Fruit fly (Drosophila melanogaster): Measurements from ENCODE around the gene CG34166.
A peak's percentile ranks its signal among the peaks of the same experiment; 100 is the strongest.
"Not testable (repeated sequence)": the region's sequence is repeated elsewhere in the genome, so short reads cannot be mapped to it uniquely, and the experiment has no call there.

The CG34166 gene

dm6 chr2L:14742893-14743292, at the start of gene CG34166:
Gene CG34166, plus strand, starts transcription at chr2L:14743193.
- not testable (repeated sequence) for TF ChIP-seq Poxn (GFP tag; IDR thresholded peaks at IDR 0.05); unc-4 (GFP tag; IDR thresholded peaks at IDR 0.05; ENCODE audit: partially characterized antibody); Meics (GFP tag; optimal IDR thresholded peaks at IDR 0.05)

DNA sequence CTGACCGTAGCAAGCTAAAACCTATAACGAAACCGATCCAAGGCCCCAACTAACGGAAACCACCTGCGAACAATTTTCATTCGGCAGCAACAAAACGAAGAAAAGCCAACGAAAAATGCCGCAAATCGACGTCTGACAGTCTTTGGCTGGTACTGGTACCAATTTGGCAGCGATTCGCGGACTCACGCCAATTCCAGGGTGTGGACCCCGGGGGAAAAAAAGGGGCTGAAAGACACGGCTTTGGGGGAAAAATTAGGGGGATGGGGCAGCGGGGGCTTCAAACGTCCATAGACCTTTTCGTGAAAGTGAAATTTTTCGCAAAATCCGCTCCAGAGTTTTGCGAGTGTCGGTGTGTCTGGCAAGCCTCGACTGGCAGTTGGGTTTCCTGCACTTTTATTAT, 49.4 kb upstream of the CG34166 start:
- no peak for TF ChIP-seq CG10147 (GFP tag; optimal IDR thresholded peaks at IDR 0.05)
- no peak for TF ChIP-seq lbe (GFP tag; optimal IDR thresholded peaks at IDR 0.05)
- TF ChIP-seq gcm (GFP tag; optimal IDR thresholded peaks at IDR 0.05): no peak
- TF ChIP-seq CG8478 (optimal IDR thresholded peaks at IDR 0.05): no peak
- TF ChIP-seq Ravus (GFP tag; IDR thresholded peaks at IDR 0.05): no peak
- TF ChIP-seq az2 (GFP tag; optimal IDR thresholded peaks at IDR 0.05): no peak
- no peak for TF ChIP-seq CkIIα-i1 (GFP tag; IDR thresholded peaks at IDR 0.05)
- TF ChIP-seq jing (GFP tag; optimal IDR thresholded peaks at IDR 0.05): no peak
- TF ChIP-seq toy (GFP tag; IDR thresholded peaks at IDR 0.05): no peak
- no peak for TF ChIP-seq Dp (GFP tag; optimal IDR thresholded peaks at IDR 0.05)
- TF ChIP-seq Stat92E (GFP tag; optimal IDR thresholded peaks at IDR 0.05): no peak
- no peak for TF ChIP-seq lola (GFP tag; optimal IDR thresholded peaks at IDR 0.05)
- no peak for TF ChIP-seq BEAF-32 (GFP tag; optimal IDR thresholded peaks at IDR 0.05)
- TF ChIP-seq CG10565 (GFP tag; optimal IDR thresholded peaks at IDR 0.05): no peak
- no peak for TF ChIP-seq ap (GFP tag; IDR thresholded peaks at IDR 0.05)
- TF ChIP-seq wor (GFP tag; IDR thresholded peaks at IDR 0.05): no peak
- no peak for TF ChIP-seq Oaz (GFP tag; IDR thresholded peaks at IDR 0.05)
- no peak for TF ChIP-seq ham (GFP tag; IDR thresholded peaks at IDR 0.05)
- no peak for TF ChIP-seq scrt (GFP tag; optimal IDR thresholded peaks at IDR 0.05)
- TF ChIP-seq CG8089 (GFP tag; optimal IDR thresholded peaks at IDR 0.05): no peak

- TF ChIP-seq pan (optimal IDR thresholded peaks at IDR 0.05) (no peak), pan (GFP tag; optimal IDR thresholded peaks at IDR 0.05 in 1 of 2, IDR thresholded peaks at IDR 0.05 in 1 of 2) (no peak), Camta (GFP tag; optimal IDR thresholded peaks at IDR 0.05) (no peak), CG4707 (GFP tag; optimal IDR thresholded peaks at IDR 0.05) (peak; percentile 25), Lim3 (GFP tag; IDR thresholded peaks at IDR 0.05) (no peak), stc (GFP tag; IDR thresholded peaks at IDR 0.05) (peak; percentile 40; the same call in 1 of the 2 replicates), Nf-YB (GFP tag; optimal IDR thresholded peaks at IDR 0.05) (no peak), schlank (tag; optimal IDR thresholded peaks at IDR 0.05) (no peak), lbe (GFP tag; optimal IDR thresholded peaks at IDR 0.05) (no peak), CG16863 (GFP tag; optimal IDR thresholded peaks at IDR 0.05) (no peak), grau (tag; optimal IDR thresholded peaks at IDR 0.05) (peak; percentile 47), Fer1 (GFP tag; optimal IDR thresholded peaks at IDR 0.05) (peak; percentile 7), Sry-β (GFP tag; optimal IDR thresholded peaks at IDR 0.05) (no peak), CG1233 (GFP tag; optimal IDR thresholded peaks at IDR 0.05) (no peak), fd3F (GFP tag; optimal IDR thresholded peaks at IDR 0.05) (no peak), CkIIα-i1 (GFP tag; IDR thresholded peaks at IDR 0.05) (no peak), CG9727 (GFP tag; optimal IDR thresholded peaks at IDR 0.05) (no peak), Nf-YA (GFP tag; IDR thresholded peaks at IDR 0.05) (no peak), CG17385 (GFP tag; optimal IDR thresholded peaks at IDR 0.05) (no peak), pfk (GFP tag; optimal IDR thresholded peaks at IDR 0.05) (no peak), Dp (GFP tag; optimal IDR thresholded peaks at IDR 0.05) (no peak), CG8281 (tag; optimal IDR thresholded peaks at IDR 0.05) (peak; percentile 49), CG17361 (GFP tag; IDR thresholded peaks at IDR 0.05) (no peak), zf30C (GFP tag; optimal IDR thresholded peaks at IDR 0.05) (no peak), ro (GFP tag; IDR thresholded peaks at IDR 0.05) (no peak), Vsx1 (GFP tag; optimal IDR thresholded peaks at IDR 0.05) (no peak), unc-4 (GFP tag; IDR thresholded peaks at IDR 0.05; ENCODE audit: partially characterized antibody) (no peak), CG11504 (tag; optimal IDR thresholded peaks at IDR 0.05) (peak; percentile 50), zfh2 (GFP tag; optimal IDR thresholded peaks at IDR 0.05) (no peak), Med (GFP tag) (peak; percentile 48)
Measured at dm6 chr2L:14697938-14698337, 45.1 kb upstream of the CG34166 start.

Data from whole organism, embryonic.